Worm (Caenorhabditis elegans): ENCODE measurements around the gene E02H4.8.

ce11 chrX:14257661-14258060 lies 5.7 kb downstream of the E02H4.8 start, which contains the start of gene E02H4.4:
- no peak for TF ChIP-seq unc-130 (GFP tag; optimal IDR thresholded peaks at IDR 0.05)
- no peak for TF ChIP-seq mdl-1 (tag; optimal IDR thresholded peaks at IDR 0.05)
- TF ChIP-seq daf-12 (tag; optimal IDR thresholded peaks at IDR 0.05): no peak
- no peak for TF ChIP-seq tra-1 (GFP tag; IDR thresholded peaks at IDR 0.05)
- no peak for TF ChIP-seq mep-1 (tag; optimal IDR thresholded peaks at IDR 0.05)
- no peak for TF ChIP-seq madf-9 (GFP tag; conservative IDR thresholded peaks at IDR 0.05)
- TF ChIP-seq ces-1 (GFP tag; optimal IDR thresholded peaks at IDR 0.05): no peak
- TF ChIP-seq dmd-9 (GFP tag; IDR thresholded peaks at IDR 0.05): no peak
- no peak for TF ChIP-seq lin-13 (GFP tag; optimal IDR thresholded peaks at IDR 0.05)
- TF ChIP-seq hlh-11 (tag; optimal IDR thresholded peaks at IDR 0.05): no peak

All from whole organism, L4 larva.